Worm (Caenorhabditis elegans): Measurements from ENCODE around the gene twk-12.

The twk-12 gene

DNA sequence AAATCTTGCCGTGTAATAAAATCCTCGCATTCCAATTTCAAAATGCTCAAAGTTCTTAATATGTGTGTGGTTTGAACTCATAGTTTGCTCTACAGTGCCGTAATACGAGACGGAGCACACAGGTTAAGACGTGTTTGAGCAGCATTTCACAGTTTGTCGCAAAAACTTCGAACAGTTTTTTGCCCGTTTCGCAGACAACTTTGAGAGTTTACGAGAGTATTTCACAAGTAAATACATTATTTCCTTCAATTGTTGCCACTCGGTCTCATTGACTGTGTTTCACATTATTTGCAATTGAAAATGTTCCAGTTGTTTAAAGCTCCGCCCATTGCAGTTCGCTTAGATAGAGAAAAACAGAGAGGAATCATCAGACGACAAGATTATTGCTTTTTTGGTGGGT lies 20.2 kb downstream of the twk-12 start, which contains the start of gene F29F11.20:
TSS of gene F29F11.20 (plus strand) at position 301 of the 400 bp plus-strand sequence.
- TF ChIP-seq dve-1 (tag; optimal IDR thresholded peaks at IDR 0.05) = no peak

DNA sequence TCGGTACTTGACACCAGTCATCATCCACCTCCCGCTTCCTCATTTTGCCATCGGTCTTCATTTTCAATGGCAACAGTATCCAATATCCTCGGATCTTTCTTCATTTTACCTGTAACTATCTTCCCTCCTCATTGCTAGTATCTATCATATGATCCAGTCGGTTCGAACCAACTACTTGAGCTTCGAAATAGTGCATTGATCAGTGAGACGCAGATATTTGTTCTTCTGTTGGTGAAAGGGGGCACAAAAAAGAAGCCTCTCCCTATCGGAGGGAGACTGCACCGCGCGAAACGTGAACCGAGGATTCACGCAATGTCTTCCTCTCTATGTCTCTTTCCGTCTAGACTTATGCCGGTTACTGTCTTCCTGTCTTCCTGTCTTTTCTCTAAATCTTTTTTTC lies 23.9 kb downstream of the twk-12 start:
- no peak for TF ChIP-seq ceh-45 (GFP tag; IDR thresholded peaks at IDR 0.05)
- TF ChIP-seq unc-55 (GFP tag; optimal IDR thresholded peaks at IDR 0.05) = no peak
- no peak for TF ChIP-seq syd-9 (tag; optimal IDR thresholded peaks at IDR 0.05)
- TF ChIP-seq C08G9.2 (tag; optimal IDR thresholded peaks at IDR 0.05) = no peak
- TF ChIP-seq hlh-15 (tag; optimal IDR thresholded peaks at IDR 0.05) = no peak
- no peak for TF ChIP-seq ceh-22 (tag; optimal IDR thresholded peaks at IDR 0.05)
- no peak for TF ChIP-seq ama-1 (optimal IDR thresholded peaks at IDR 0.05)
- no peak for TF ChIP-seq hlh-30 (tag; optimal IDR thresholded peaks at IDR 0.05; ENCODE audit: insufficient read depth)
- TF ChIP-seq nhr-232 (tag; optimal IDR thresholded peaks at IDR 0.05) = no peak
- no peak for TF ChIP-seq pat-9 (tag; optimal IDR thresholded peaks at IDR 0.05)
- TF ChIP-seq pqm-1 (tag; optimal IDR thresholded peaks at IDR 0.05) = no peak

DNA sequence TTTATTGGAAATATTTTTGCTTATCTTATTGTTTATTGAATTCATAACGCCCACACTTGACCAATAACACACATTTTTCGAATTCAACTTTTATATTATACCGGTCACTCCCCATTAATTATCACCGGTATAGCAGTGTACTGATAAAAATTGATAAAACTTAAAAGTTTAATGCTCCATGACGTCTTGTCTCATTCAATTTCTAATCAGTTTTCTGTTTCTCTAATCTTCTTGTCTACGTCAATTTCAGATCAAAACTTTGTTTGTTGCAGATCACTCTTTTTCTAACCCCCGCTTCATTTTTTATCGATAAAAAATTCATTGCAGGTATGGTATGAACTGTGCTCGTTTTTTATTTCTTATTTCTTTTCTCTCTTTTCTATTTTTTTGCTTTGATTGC lies 26.4 kb downstream of the twk-12 start:
- TF ChIP-seq elt-2 (tag; optimal IDR thresholded peaks at IDR 0.05) (peak; percentile 84), pqm-1 (tag; optimal IDR thresholded peaks at IDR 0.05) (peak; percentile 42), unc-3 (GFP tag; conservative IDR thresholded peaks at IDR 0.05) (no peak), unc-3 (tag; optimal IDR thresholded peaks at IDR 0.05) (no peak)

DNA sequence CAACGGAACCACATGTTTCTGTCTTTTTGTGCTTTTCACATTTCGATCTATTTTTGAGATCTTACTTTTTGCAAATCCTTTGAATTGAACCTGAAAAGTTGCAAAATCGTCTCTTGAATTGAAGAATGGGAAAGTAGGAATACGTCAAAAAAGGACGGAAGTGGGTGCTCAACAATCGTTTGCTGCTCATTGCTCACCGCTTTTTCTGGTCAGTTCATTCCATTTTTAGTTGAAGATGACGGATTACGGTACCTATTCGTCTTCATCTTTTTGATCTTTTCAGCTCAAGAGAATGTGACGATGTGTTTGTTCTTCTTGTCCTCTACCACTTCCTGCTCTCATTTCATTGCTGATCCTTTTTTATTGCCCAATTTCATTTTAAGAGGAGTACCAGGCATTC lies 27.8 kb downstream of the twk-12 start, which contains the start of gene C05A2.4:
TSS of gene C05A2.4 (plus strand) at position 301 of the 400 bp plus-strand sequence.
- TF ChIP-seq hlh-8 (tag; optimal IDR thresholded peaks at IDR 0.05) (no peak), ref-2 (tag; optimal IDR thresholded peaks at IDR 0.05) (no peak), C08G9.2 (tag; optimal IDR thresholded peaks at IDR 0.05) (no peak), pat-9 (tag; optimal IDR thresholded peaks at IDR 0.05) (no peak), unc-86 (tag; optimal IDR thresholded peaks at IDR 0.05) (no peak), ceh-30 (tag; optimal IDR thresholded peaks at IDR 0.05) (no peak), sox-4 (tag; optimal IDR thresholded peaks at IDR 0.05) (no peak), C38D4.7 (GFP tag; optimal IDR thresholded peaks at IDR 0.05) (no peak)

DNA sequence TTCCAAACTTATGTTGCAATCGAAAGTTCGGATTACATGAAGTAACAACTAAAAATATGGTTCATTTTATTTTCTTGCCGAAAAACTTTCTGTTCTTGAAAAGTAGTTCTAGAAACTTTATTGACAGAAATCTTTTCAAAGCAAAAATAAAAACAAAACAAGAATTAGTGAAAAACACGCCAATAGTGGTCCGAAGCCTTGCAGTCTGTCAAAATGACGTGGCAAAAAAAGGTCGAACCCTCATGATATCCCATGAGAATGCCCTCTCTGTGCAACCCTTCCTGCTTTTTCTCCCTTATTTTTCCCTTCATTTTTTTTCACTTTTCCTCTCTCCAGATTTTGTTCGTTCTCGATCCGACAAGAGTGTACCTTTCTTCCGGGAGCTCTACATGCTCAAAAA lies 31.7 kb downstream of the twk-12 start:
- TF ChIP-seq pha-2 (tag; optimal IDR thresholded peaks at IDR 0.05) (no peak), zip-5 (tag; optimal IDR thresholded peaks at IDR 0.05) (no peak), pag-3 (tag; optimal IDR thresholded peaks at IDR 0.05; ENCODE audit: borderline replicate concordance) (no peak), nhr-11 (tag; optimal IDR thresholded peaks at IDR 0.05) (no peak), ref-2 (tag; optimal IDR thresholded peaks at IDR 0.05) (no peak), dmd-4 (tag; optimal IDR thresholded peaks at IDR 0.05; ENCODE audit: borderline replicate concordance) (no peak), pha-4 (tag; optimal IDR thresholded peaks at IDR 0.05) (no peak), F13H6.1 (tag; optimal IDR thresholded peaks at IDR 0.05) (no peak)

DNA sequence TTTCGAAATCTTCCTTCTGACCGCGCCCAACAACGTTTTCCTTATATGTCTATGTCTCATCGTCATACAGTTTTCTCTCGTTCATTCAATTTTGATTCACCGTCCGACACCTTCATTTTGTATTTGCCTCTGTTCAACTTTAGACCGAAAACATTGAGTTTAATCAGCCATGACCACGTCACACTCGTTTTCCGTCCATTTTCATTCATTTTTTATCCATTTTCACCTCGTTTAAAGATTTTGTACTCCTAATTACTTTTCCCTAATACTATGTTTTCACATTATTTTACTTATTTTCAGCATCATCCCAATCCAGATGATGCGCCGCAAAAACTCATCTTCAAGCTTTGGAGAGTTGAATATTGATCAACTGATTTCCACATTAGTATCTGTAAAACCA lies 34.9 kb downstream of the twk-12 start, which contains the start of gene pph-1:
TSS of gene pph-1 (plus strand) at position 301 of the 400 bp plus-strand sequence.
- TF ChIP-seq ref-2 (tag; optimal IDR thresholded peaks at IDR 0.05) (no peak), ets-4 (tag; optimal IDR thresholded peaks at IDR 0.05) (no peak), tbx-7 (tag; optimal IDR thresholded peaks at IDR 0.05) (no peak), ceh-2 (tag; optimal IDR thresholded peaks at IDR 0.05) (no peak), unc-55 (GFP tag; optimal IDR thresholded peaks at IDR 0.05) (no peak)

DNA sequence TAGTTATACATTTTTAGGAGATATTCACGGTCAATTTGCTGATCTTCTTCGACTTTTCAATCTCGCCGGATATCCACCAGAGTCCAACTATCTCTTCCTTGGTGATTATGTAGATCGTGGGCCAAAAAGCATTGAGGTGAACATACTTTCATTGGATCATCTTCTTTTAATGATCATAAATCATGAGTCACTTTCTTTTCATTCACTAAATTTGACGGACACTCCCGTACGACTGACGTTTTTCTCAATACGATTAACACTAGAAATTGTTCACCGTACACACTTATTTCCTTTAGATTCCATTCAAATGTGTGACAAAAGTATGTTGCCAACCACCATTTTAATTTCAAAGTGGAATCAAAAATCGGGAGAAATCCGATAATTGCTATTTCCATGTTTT lies 35.5 kb downstream of the twk-12 start:
- no peak for TF ChIP-seq ceh-14 (tag; optimal IDR thresholded peaks at IDR 0.05)
- no peak for TF ChIP-seq F13H6.1 (tag; optimal IDR thresholded peaks at IDR 0.05)
- TF ChIP-seq ztf-16 (tag; optimal IDR thresholded peaks at IDR 0.05) = no peak
- no peak for TF ChIP-seq tbx-2 (tag; optimal IDR thresholded peaks at IDR 0.05)
- TF ChIP-seq sdc-2 (tag; optimal IDR thresholded peaks at IDR 0.05) = no peak
- TF ChIP-seq ceh-34 (tag; optimal IDR thresholded peaks at IDR 0.05) = no peak
- no peak for TF ChIP-seq pha-4 (tag; optimal IDR thresholded peaks at IDR 0.05)
- TF ChIP-seq mec-3 (tag; optimal IDR thresholded peaks at IDR 0.05; ENCODE audit: borderline replicate concordance) = no peak
- no peak for TF ChIP-seq ceh-30 (tag; optimal IDR thresholded peaks at IDR 0.05)
- TF ChIP-seq elt-2 (tag; optimal IDR thresholded peaks at IDR 0.05) = no peak

All from whole organism, late embryonic.